ENCODE assay signal across 7 worm cellular contexts in the genomic region with DNA sequence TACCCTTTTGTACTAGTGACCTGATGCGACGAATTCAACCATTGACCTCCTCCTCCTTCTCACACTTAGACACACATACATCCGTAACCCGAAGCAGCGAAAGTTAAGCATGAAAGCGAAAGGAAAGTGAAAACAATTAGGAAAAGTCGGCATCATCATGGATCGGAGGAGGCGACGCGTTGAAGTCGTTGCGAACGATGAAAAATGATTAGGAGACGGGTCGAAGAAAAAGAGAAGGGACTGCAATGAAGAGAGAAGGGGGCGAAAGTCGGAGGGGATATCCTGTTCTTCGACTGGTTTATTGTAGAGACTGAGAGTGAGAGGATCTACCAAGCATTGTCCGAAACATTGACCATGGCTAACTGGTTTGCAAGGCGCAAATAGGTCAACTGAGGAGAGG.
TF ChIP-seq lines count a peak whose summit lies in the region.

No protein-coding gene starts in this region.

TF ChIP-seq in whole organism, L1 larva, 84 proteins besides CTCF, POLR2A, EP300 and RAD21:
- TF ChIP-seq blmp-1 (tag; optimal IDR thresholded peaks at IDR 0.05; lab: Kevin White, UChicago) (peak; percentile 100), jun-1 (tag; optimal IDR thresholded peaks at IDR 0.05; lab: Kevin White, UChicago) (peak; percentile 53), lin-13 (GFP tag; optimal IDR thresholded peaks at IDR 0.05; lab: Kevin White, UChicago) (no peak), efl-1 (optimal IDR thresholded peaks at IDR 0.05; lab: Kevin White, UChicago) (no peak), efl-1 (GFP tag; optimal IDR thresholded peaks at IDR 0.05 in 1 of 2; lab: Kevin White, UChicago) (peak in 1 of 2 experiments; percentile 72)

TF ChIP-seq in whole organism, L2 larva, 48 proteins besides CTCF, POLR2A, EP300 and RAD21 (continues in another document):
- no peak for TF ChIP-seq mbf-1 (tag; optimal IDR thresholded peaks at IDR 0.05; lab: Kevin White, UChicago)
- no peak for TF ChIP-seq ceh-82 (tag; optimal IDR thresholded peaks at IDR 0.05; lab: Kevin White, UChicago)
- peak; percentile 88 for TF ChIP-seq sem-4 (tag; optimal IDR thresholded peaks at IDR 0.05; lab: Kevin White, UChicago)
- TF ChIP-seq nhr-23 (tag; optimal IDR thresholded peaks at IDR 0.05; lab: Kevin White, UChicago): no peak
- TF ChIP-seq nhr-129 (tag; optimal IDR thresholded peaks at IDR 0.05; lab: Kevin White, UChicago): no peak
- peak; percentile 84 for TF ChIP-seq nhr-21 (tag; optimal IDR thresholded peaks at IDR 0.05; lab: Kevin White, UChicago)
- peak in 1 of 2 experiments; percentile 10 for TF ChIP-seq mdl-1 (tag; optimal IDR thresholded peaks at IDR 0.05; lab: Kevin White, UChicago)
- peak in 1 of 2 experiments; percentile 27 for TF ChIP-seq lsy-2 (tag; optimal IDR thresholded peaks at IDR 0.05; lab: Kevin White, UChicago)
- TF ChIP-seq egl-27 (tag; optimal IDR thresholded peaks at IDR 0.05; lab: Kevin White, UChicago): peak; percentile 74
- no peak for TF ChIP-seq nhr-77 (tag; optimal IDR thresholded peaks at IDR 0.05; lab: Kevin White, UChicago)
- peak; percentile 1 for TF ChIP-seq sma-9 (GFP tag; optimal IDR thresholded peaks at IDR 0.05; lab: Kevin White, UChicago)
- TF ChIP-seq sma-9 (tag; optimal IDR thresholded peaks at IDR 0.05; lab: Kevin White, UChicago): no peak
- TF ChIP-seq peb-1 (tag; optimal IDR thresholded peaks at IDR 0.05; lab: Kevin White, UChicago): peak; percentile 5
- peak; percentile 9 for TF ChIP-seq fos-1 (tag; optimal IDR thresholded peaks at IDR 0.05; lab: Kevin White, UChicago)

TF ChIP-seq in whole organism, L3 larva, 47 proteins besides CTCF, POLR2A, EP300 and RAD21:
- TF ChIP-seq nhr-23 (tag; optimal IDR thresholded peaks at IDR 0.05; lab: Kevin White, UChicago): peak; percentile 97
- TF ChIP-seq nhr-25 (tag; optimal IDR thresholded peaks at IDR 0.05; lab: Kevin White, UChicago): peak; percentile 81
- peak; percentile 66 for TF ChIP-seq nhr-43 (tag; optimal IDR thresholded peaks at IDR 0.05; lab: Kevin White, UChicago; ENCODE audit: poor library complexity, severe bottlenecking)
- TF ChIP-seq elt-3 (tag; optimal IDR thresholded peaks at IDR 0.05; lab: Kevin White, UChicago): peak in 1 of 3 experiments; percentile 54
- peak; percentile 38 for TF ChIP-seq fos-1 (tag; optimal IDR thresholded peaks at IDR 0.05; lab: Kevin White, UChicago)
- no peak for TF ChIP-seq egl-5 (tag; optimal IDR thresholded peaks at IDR 0.05; lab: Kevin White, UChicago)
- TF ChIP-seq nhr-67 (tag; optimal IDR thresholded peaks at IDR 0.05; lab: Kevin White, UChicago): no peak
- no peak for TF ChIP-seq ZK546.5 (tag; optimal IDR thresholded peaks at IDR 0.05; lab: Kevin White, UChicago)
- TF ChIP-seq ceh-28 (tag; optimal IDR thresholded peaks at IDR 0.05; lab: Kevin White, UChicago): no peak

TF ChIP-seq in whole organism, L4 larva, 104 proteins besides CTCF, POLR2A, EP300 and RAD21:
- TF ChIP-seq egl-27 (tag; optimal IDR thresholded peaks at IDR 0.05; lab: Kevin White, UChicago): no peak
- TF ChIP-seq spr-3 (GFP tag; optimal IDR thresholded peaks at IDR 0.05; lab: Kevin White, UChicago): no peak
- no peak for TF ChIP-seq lin-13 (GFP tag; optimal IDR thresholded peaks at IDR 0.05; lab: Kevin White, UChicago)
- TF ChIP-seq nhr-48 (tag; optimal IDR thresholded peaks at IDR 0.05; lab: Kevin White, UChicago): peak; percentile 55
- TF ChIP-seq nhr-237 (tag; optimal IDR thresholded peaks at IDR 0.05; lab: Kevin White, UChicago): no peak
- peak; percentile 46 for TF ChIP-seq mxl-3 (GFP tag; optimal IDR thresholded peaks at IDR 0.05; lab: Kevin White, UChicago)
- TF ChIP-seq nhr-28 (tag; optimal IDR thresholded peaks at IDR 0.05; lab: Kevin White, UChicago): peak; percentile 35
- TF ChIP-seq unc-62 (GFP tag; optimal IDR thresholded peaks at IDR 0.05 in 1 of 2; lab: Kevin White, UChicago): peak in 1 of 2 experiments; percentile 47
- no peak for TF ChIP-seq unc-62 (tag; optimal IDR thresholded peaks at IDR 0.05; lab: Kevin White, UChicago)
- TF ChIP-seq hlh-11 (tag; optimal IDR thresholded peaks at IDR 0.05; lab: Kevin White, UChicago): peak; percentile 66
- peak in 1 of 2 experiments; percentile 63 for TF ChIP-seq mdl-1 (tag; optimal IDR thresholded peaks at IDR 0.05; lab: Kevin White, UChicago)
- TF ChIP-seq R02D3.7 (tag; optimal IDR thresholded peaks at IDR 0.05; lab: Kevin White, UChicago): no peak
- TF ChIP-seq dmd-8 (GFP tag; IDR thresholded peaks at IDR 0.05; lab: Robert Waterston, UW): no peak
- TF ChIP-seq aha-1 (tag; lab: Kevin White, UChicago): peak; percentile 92

TF ChIP-seq in whole organism, late embryonic, 69 proteins besides CTCF, POLR2A, EP300 and RAD21:
- TF ChIP-seq ceh-2 (tag; optimal IDR thresholded peaks at IDR 0.05; lab: Kevin White, UChicago) (no peak), ets-4 (tag; optimal IDR thresholded peaks at IDR 0.05; lab: Kevin White, UChicago) (no peak), nhr-11 (tag; optimal IDR thresholded peaks at IDR 0.05; lab: Kevin White, UChicago) (no peak), elt-2 (tag; optimal IDR thresholded peaks at IDR 0.05; lab: Kevin White, UChicago) (no peak), sdc-2 (tag; optimal IDR thresholded peaks at IDR 0.05; lab: Kevin White, UChicago) (peak; percentile 28), odd-2 (tag; optimal IDR thresholded peaks at IDR 0.05; lab: Kevin White, UChicago) (no peak), npax-4 (tag; optimal IDR thresholded peaks at IDR 0.05; lab: Kevin White, UChicago) (no peak), ref-2 (tag; optimal IDR thresholded peaks at IDR 0.05; lab: Kevin White, UChicago) (peak; percentile 66), ama-1 (optimal IDR thresholded peaks at IDR 0.05; lab: Kevin White, UChicago) (peak; percentile 10), eyg-1 (tag; optimal IDR thresholded peaks at IDR 0.05; lab: Kevin White, UChicago) (no peak), ceh-31 (tag; optimal IDR thresholded peaks at IDR 0.05; lab: Kevin White, UChicago) (peak; percentile 64), hlh-15 (tag; optimal IDR thresholded peaks at IDR 0.05; lab: Kevin White, UChicago) (no peak), K02D7.2 (tag; optimal IDR thresholded peaks at IDR 0.05; lab: Kevin White, UChicago) (no peak), rnt-1 (tag; optimal IDR thresholded peaks at IDR 0.05; lab: Kevin White, UChicago) (peak; percentile 21)
TF ChIP-seq in whole organism, late embryonic: peak in this region for 5.

TF ChIP-seq in whole organism, midembryonic, 9 proteins besides CTCF, POLR2A, EP300 and RAD21:
- TF ChIP-seq ztf-23 (GFP tag; IDR thresholded peaks at IDR 0.05; lab: Robert Waterston, UW) (0 out of 2 replicates have a peak, but pooled peaks have one; percentile 18), tab-1 (GFP tag; IDR thresholded peaks at IDR 0.05; lab: Robert Waterston, UW) (no peak)

TF ChIP-seq in whole organism, mixed stage, embryonic, 35 proteins besides CTCF, POLR2A, EP300 and RAD21:
- no peak for TF ChIP-seq cnd-1 (tag; optimal IDR thresholded peaks at IDR 0.05; lab: Kevin White, UChicago)
- peak; percentile 99 for TF ChIP-seq ham-2 (GFP tag; optimal IDR thresholded peaks at IDR 0.05; lab: Kevin White, UChicago)
- TF ChIP-seq drap-1 (GFP tag; optimal IDR thresholded peaks at IDR 0.05; lab: Kevin White, UChicago): no peak
- peak; percentile 8 for TF ChIP-seq nhr-237 (tag; optimal IDR thresholded peaks at IDR 0.05; lab: Kevin White, UChicago)
- TF ChIP-seq lin-13 (tag; optimal IDR thresholded peaks at IDR 0.05; lab: Kevin White, UChicago): no peak
- no peak for TF ChIP-seq bed-3 (GFP tag; optimal IDR thresholded peaks at IDR 0.05; lab: Kevin White, UChicago)
- no peak for TF ChIP-seq sem-2 (GFP tag; optimal IDR thresholded peaks at IDR 0.05; lab: Kevin White, UChicago)
- TF ChIP-seq mep-1 (tag; optimal IDR thresholded peaks at IDR 0.05; lab: Kevin White, UChicago): peak; percentile 5
- no peak for TF ChIP-seq lin-32 (GFP tag; optimal IDR thresholded peaks at IDR 0.05; lab: Kevin White, UChicago)
- no peak for TF ChIP-seq unc-120 (tag; optimal IDR thresholded peaks at IDR 0.05; lab: Kevin White, UChicago; ENCODE audit: poor library complexity, severe bottlenecking)
- TF ChIP-seq elt-3 (tag; optimal IDR thresholded peaks at IDR 0.05; lab: Kevin White, UChicago): no peak
- no peak for TF ChIP-seq nhr-76 (tag; optimal IDR thresholded peaks at IDR 0.05; lab: Kevin White, UChicago)
- TF ChIP-seq unc-39 (tag; optimal IDR thresholded peaks at IDR 0.05; lab: Kevin White, UChicago): no peak
- TF ChIP-seq nhr-12 (tag; optimal IDR thresholded peaks at IDR 0.05; lab: Kevin White, UChicago): no peak
- TF ChIP-seq mab-5 (tag; optimal IDR thresholded peaks at IDR 0.05; lab: Kevin White, UChicago): no peak
- TF ChIP-seq ztf-11 (tag; optimal IDR thresholded peaks at IDR 0.05; lab: Kevin White, UChicago): no peak
- TF ChIP-seq ceh-39 (tag; optimal IDR thresholded peaks at IDR 0.05; lab: Kevin White, UChicago): no peak
- no peak for TF ChIP-seq mls-2 (tag; optimal IDR thresholded peaks at IDR 0.05; lab: Kevin White, UChicago)
- TF ChIP-seq unc-62 (GFP tag; optimal IDR thresholded peaks at IDR 0.05; lab: Kevin White, UChicago): no peak
- TF ChIP-seq nhr-2 (tag; optimal IDR thresholded peaks at IDR 0.05; lab: Kevin White, UChicago): no peak
- no peak for TF ChIP-seq nhr-28 (tag; optimal IDR thresholded peaks at IDR 0.05; lab: Kevin White, UChicago)
- peak; percentile 1 for TF ChIP-seq elt-1 (tag; optimal IDR thresholded peaks at IDR 0.05; lab: Kevin White, UChicago; ENCODE audit: borderline replicate concordance, insufficient read depth)
- no peak for TF ChIP-seq ceh-83 (GFP tag; optimal IDR thresholded peaks at IDR 0.05; lab: Kevin White, UChicago)
- TF ChIP-seq ces-1 (GFP tag; optimal IDR thresholded peaks at IDR 0.05; lab: Kevin White, UChicago): no peak
- peak; percentile 100 for TF ChIP-seq blmp-1 (tag; optimal IDR thresholded peaks at IDR 0.05; lab: Kevin White, UChicago)
- no peak for TF ChIP-seq hlh-1 (tag; optimal IDR thresholded peaks at IDR 0.05; lab: Kevin White, UChicago)
- TF ChIP-seq M03D4.4 (tag; optimal IDR thresholded peaks at IDR 0.05; lab: Kevin White, UChicago): no peak

Comparison
In these comparisons a context has a peak if more than half of its experiments do, and no peak if none do; other contexts are left out.
1. Of the 29 proteins assayed by ChIP-seq in both whole organism, L4 larva and whole organism, L1 larva: peak only in whole organism, L4 larva: aha-1 and nhr-28; only in whole organism, L1 larva: jun-1; in both: none; in neither: 24; mixed calls (peak in some experiments, not most) for 2.